Fruit fly (Drosophila melanogaster): ENCODE results near the gene CG31606.

The CG31606 gene

DNA sequence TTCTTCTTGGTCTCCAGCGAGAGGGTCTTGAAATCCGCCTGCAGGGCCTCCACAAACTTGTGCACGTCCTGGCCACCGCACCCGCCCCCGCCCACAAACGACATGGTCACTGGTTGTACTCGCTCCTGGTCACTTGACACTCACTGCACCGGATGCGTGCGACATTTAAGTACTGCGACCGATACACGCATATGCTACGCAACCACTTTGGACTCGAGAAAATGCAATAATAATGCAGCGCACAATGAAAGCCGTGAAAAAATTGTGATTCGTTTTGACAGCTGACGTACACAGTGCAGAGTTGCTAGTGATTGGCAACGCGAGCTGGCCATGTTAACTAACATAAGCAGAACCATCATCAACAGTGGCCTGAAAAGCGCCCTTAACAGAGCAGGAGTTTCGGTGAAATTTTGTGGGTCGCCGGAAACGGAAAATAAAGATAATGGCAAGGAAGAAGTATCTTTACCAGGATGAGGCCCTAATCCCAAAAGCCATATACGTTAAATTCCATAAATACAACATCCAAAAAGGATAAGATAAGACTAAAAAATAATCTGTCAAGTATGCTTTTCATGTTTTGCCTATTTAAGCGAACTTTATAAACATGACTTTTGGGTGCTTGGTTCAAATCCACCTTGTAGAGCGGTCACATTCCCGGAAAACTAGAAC, 23.6 kb upstream of the CG31606 start, which contains the start of the genes mon2 and CG8673 (continued):
- TF ChIP-seq CG3995 (GFP tag; optimal IDR thresholded peaks at IDR 0.05): peak; percentile 94
- peak in 1 of 2 experiments; percentile 72 for TF ChIP-seq crp (GFP tag; optimal IDR thresholded peaks at IDR 0.05)
- no peak for TF ChIP-seq Neu2 (GFP tag; optimal IDR thresholded peaks at IDR 0.05; ENCODE audit: borderline replicate concordance)
- TF ChIP-seq CG12236 (GFP tag; optimal IDR thresholded peaks at IDR 0.05): no peak
- no peak for TF ChIP-seq fd64A (GFP tag; optimal IDR thresholded peaks at IDR 0.05)
- TF ChIP-seq MESR4 (GFP tag; optimal IDR thresholded peaks at IDR 0.05): peak; percentile 90
- no peak for TF ChIP-seq CG3163 (GFP tag; optimal IDR thresholded peaks at IDR 0.05)
- TF ChIP-seq CG4854 (GFP tag; optimal IDR thresholded peaks at IDR 0.05): peak; percentile 63
- TF ChIP-seq onecut (GFP tag; IDR thresholded peaks at IDR 0.05): no peak
- peak; percentile 57 for TF ChIP-seq YL-1 (GFP tag; optimal IDR thresholded peaks at IDR 0.05)
- peak; percentile 3 for TF ChIP-seq BEAF-32 (GFP tag; optimal IDR thresholded peaks at IDR 0.05)
- peak; percentile 42 for TF ChIP-seq pzg (GFP tag; optimal IDR thresholded peaks at IDR 0.05)
- TF ChIP-seq fu2 (GFP tag; optimal IDR thresholded peaks at IDR 0.05): no peak
- TF ChIP-seq hb (GFP tag; IDR thresholded peaks at IDR 0.05; ENCODE audit: partially characterized antibody): no peak
- TF ChIP-seq Kr (GFP tag; optimal IDR thresholded peaks at IDR 0.05): no peak
- TF ChIP-seq nom (GFP tag; optimal IDR thresholded peaks at IDR 0.05): peak; percentile 2
- no peak for TF ChIP-seq CG6654 (GFP tag; optimal IDR thresholded peaks at IDR 0.05)

DNA sequence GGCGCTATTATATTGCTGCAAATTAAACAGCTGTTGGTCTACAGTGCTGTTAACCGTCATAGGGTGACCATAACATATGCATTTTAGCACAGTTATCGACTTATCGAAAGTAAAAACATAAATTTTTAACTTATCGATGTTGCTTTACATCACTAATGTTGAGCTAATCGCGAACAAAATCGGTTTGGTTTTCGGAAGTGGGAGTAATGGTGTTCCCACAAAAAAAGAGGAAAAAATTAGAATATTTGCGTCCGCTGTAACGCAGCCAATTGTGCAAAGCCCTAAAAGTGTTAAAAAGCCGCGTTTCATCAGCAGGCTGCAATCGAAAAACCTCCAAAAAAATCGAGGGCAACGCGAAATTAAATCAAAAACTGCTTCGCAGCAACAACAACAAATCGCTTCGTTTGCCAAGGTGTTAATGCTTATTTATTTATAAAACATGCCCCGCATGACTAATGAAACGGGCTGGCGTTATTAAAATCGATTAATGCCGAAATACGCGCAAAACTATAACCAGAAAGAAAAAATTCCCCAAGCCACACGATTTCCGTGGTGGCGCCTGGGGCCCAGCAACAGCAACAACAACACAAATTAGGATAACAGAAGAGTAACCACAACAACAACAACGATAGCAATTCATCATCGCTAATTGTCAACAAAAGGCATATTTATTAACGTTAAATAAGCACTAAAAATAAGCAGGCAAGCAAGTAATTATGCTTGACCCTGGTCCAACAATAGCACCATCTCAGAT, 20.4 kb upstream of the CG31606 start, which contains the start of the genes CG12375 and CG8668:
TSS of gene CG12375 (minus strand) at position 42 of the 754 bp plus-strand sequence.
TSS of gene CG8668 (plus strand) at position 153 of the 754 bp plus-strand sequence.
- TF ChIP-seq lmd (GFP tag; IDR thresholded peaks at IDR 0.05) (no peak), shn (GFP tag; optimal IDR thresholded peaks at IDR 0.05) (no peak), h (optimal IDR thresholded peaks at IDR 0.05) (no peak), row (GFP tag; IDR thresholded peaks at IDR 0.05) (peak; percentile 24; the same call in 1 of the 3 replicates), peb (GFP tag; IDR thresholded peaks at IDR 0.05) (no peak), CG1603 (tag; optimal IDR thresholded peaks at IDR 0.05) (no peak), exex (tag; optimal IDR thresholded peaks at IDR 0.05) (peak; percentile 59), HLH4C (GFP tag; IDR thresholded peaks at IDR 0.05; ENCODE audit: partially characterized antibody) (peak; percentile 79), ase (GFP tag; IDR thresholded peaks at IDR 0.05) (no peak), sna (GFP tag; IDR thresholded peaks at IDR 0.05; ENCODE audit: partially characterized antibody) (peak; percentile 74; the same call in 1 of the 2 replicates), Hmx (GFP tag; optimal IDR thresholded peaks at IDR 0.05) (no peak), CG10543 (GFP tag; optimal IDR thresholded peaks at IDR 0.05) (no peak), dati (GFP tag; IDR thresholded peaks at IDR 0.05) (no peak), CkIIα-i1 (GFP tag; IDR thresholded peaks at IDR 0.05) (no peak), Dref (GFP tag; IDR thresholded peaks at IDR 0.05) (peak; percentile 87), insv (GFP tag; optimal IDR thresholded peaks at IDR 0.05) (no peak), luna (GFP tag; optimal IDR thresholded peaks at IDR 0.05) (no peak), stwl (tag; optimal IDR thresholded peaks at IDR 0.05) (peak; percentile 83), Ssrp (tag; optimal IDR thresholded peaks at IDR 0.05) (no peak), Xbp1 (GFP tag; optimal IDR thresholded peaks at IDR 0.05) (no peak), org-1 (GFP tag; optimal IDR thresholded peaks at IDR 0.05) (no peak), HHEX (GFP tag; optimal IDR thresholded peaks at IDR 0.05) (no peak), Trl (optimal IDR thresholded peaks at IDR 0.05) (no peak), Trl (GFP tag; optimal IDR thresholded peaks at IDR 0.05) (no peak), CG10979 (tag; optimal IDR thresholded peaks at IDR 0.05) (no peak), Sry-δ (GFP tag; optimal IDR thresholded peaks at IDR 0.05) (peak; percentile 92), CG31224 (GFP tag; IDR thresholded peaks at IDR 0.05) (no peak), CG9215 (GFP tag; IDR thresholded peaks at IDR 0.05) (no peak), CG5953 (GFP tag; IDR thresholded peaks at IDR 0.05) (no peak), zfh1 (GFP tag; IDR thresholded peaks at IDR 0.05) (no peak), her (GFP tag; optimal IDR thresholded peaks at IDR 0.05) (no peak), fru (optimal IDR thresholded peaks at IDR 0.05) (no peak)

Measured in whole organism, embryonic.